Fruit fly (Drosophila melanogaster) whole organism, embryonic: Measurements from ENCODE around the gene PXo.

Experiments used
- Antp ChIP-seq: fragments of 200-800 bp; sonication (Bioruptor generic); optimal IDR thresholded peaks from 3 replicates; lab custom pipeline; 2016; ENCODE audit warnings: missing biosample characterization, missing genetic modification characterization
- Atf3 ChIP-seq: fragments of 200-800 bp; sonication (Bioruptor generic); optimal IDR thresholded peaks from 3 replicates; lab custom pipeline; 2016; ENCODE audit warnings: missing biosample characterization, missing genetic modification characterization
- Blimp-1 ChIP-seq: fragments of 200-800 bp; sonication (Bioruptor generic); optimal IDR thresholded peaks from 3 replicates; lab custom pipeline; 2018; ENCODE audit warnings: missing biosample characterization, missing genetic modification characterization, mild to moderate bottlenecking, moderate library complexity, missing genetic modification reagents
- CG10431 ChIP-seq: fragments of 200-800 bp; sonication (Bioruptor generic); optimal IDR thresholded peaks from 3 replicates; lab custom pipeline; 2018; ENCODE audit warnings: missing biosample characterization, mild to moderate bottlenecking, missing genetic modification characterization
- CG10543 ChIP-seq: fragments of 200-800 bp; sonication (Bioruptor generic); optimal IDR thresholded peaks from 3 replicates; lab custom pipeline; 2017; ENCODE audit warnings: missing biosample characterization, mild to moderate bottlenecking, missing genetic modification characterization, moderate library complexity
- CG11247 ChIP-seq: fragments of 200-800 bp; sonication (Bioruptor generic); IDR thresholded peaks from 2 replicates; pipeline ENCODE4 v1.3.6; 2022; ENCODE audit warnings: missing biosample characterization, missing genetic modification characterization
- CG1233 ChIP-seq: fragments of 200-800 bp; sonication (Bioruptor generic); optimal IDR thresholded peaks from 4 replicates; lab custom pipeline; 2018; ENCODE audit warnings: missing biosample characterization, mild to moderate bottlenecking, missing genetic modification characterization
- CG13287 ChIP-seq: fragments of 200-800 bp; sonication (Bioruptor generic); IDR thresholded peaks from 2 replicates; pipeline ENCODE4 v1.3.6; 2022; ENCODE audit warnings: missing biosample characterization, missing genetic modification characterization; ENCODE audit not compliant: partially characterized antibody
- CG2202 ChIP-seq: fragments of 200-800 bp; sonication (Bioruptor generic); optimal IDR thresholded peaks from 2 replicates; lab custom pipeline; 2018; ENCODE audit warnings: missing biosample characterization, mild to moderate bottlenecking, missing genetic modification characterization
- CG30020 ChIP-seq: fragments of 200-800 bp; optimal IDR thresholded peaks from 2 replicates; lab custom pipeline; 2019; ENCODE audit warnings: missing biosample characterization, mild to moderate bottlenecking, missing genetic modification characterization, moderate library complexity
- CG4707 ChIP-seq: fragments of 200-800 bp; sonication (Bioruptor generic); optimal IDR thresholded peaks from 2 replicates; lab custom pipeline; 2018; ENCODE audit warnings: missing biosample characterization, mild to moderate bottlenecking, missing genetic modification characterization, moderate library complexity
- CG4730 ChIP-seq: fragments of 200-800 bp; sonication (Bioruptor generic); IDR thresholded peaks from 2 replicates; pipeline ENCODE4 v1.3.6; 2022; ENCODE audit warnings: missing biosample characterization, missing genetic modification characterization
- CG4854 ChIP-seq: fragments of 200-800 bp; sonication (Bioruptor generic); optimal IDR thresholded peaks from 2 replicates; lab custom pipeline; 2016; ENCODE audit warnings: missing biosample characterization, missing genetic modification characterization, inconsistent platforms
- CG5180 ChIP-seq: fragments of 200-800 bp; sonication (Bioruptor generic); optimal IDR thresholded peaks from 3 replicates; lab custom pipeline; 2017; ENCODE audit warnings: missing biosample characterization, missing genetic modification characterization, mild to moderate bottlenecking, moderate library complexity, missing genetic modification reagents
- CG6254 ChIP-seq: fragments of 200-800 bp; sonication (Bioruptor generic); optimal IDR thresholded peaks from 3 replicates; lab custom pipeline; 2017; ENCODE audit warnings: mild to moderate bottlenecking, missing biosample characterization, missing genetic modification reagents, missing genetic modification characterization
- CG6854 ChIP-seq: fragments of 200-800 bp; sonication (Bioruptor generic); optimal IDR thresholded peaks from 3 replicates; lab custom pipeline; 2017; ENCODE audit warnings: missing biosample characterization, mild to moderate bottlenecking, missing genetic modification characterization
- CG7372 ChIP-seq: fragments of 200-800 bp; sonication (Bioruptor generic); IDR thresholded peaks from 2 replicates; pipeline ENCODE4 v1.3.6; 2022; ENCODE audit warnings: missing biosample characterization, missing genetic modification characterization
- CG8388 ChIP-seq: fragments of 200-800 bp; sonication (Bioruptor generic); optimal IDR thresholded peaks from 2 replicates; lab custom pipeline; 2019; ENCODE audit warnings: missing biosample characterization, mild to moderate bottlenecking, missing genetic modification characterization, moderate library complexity
- CG8944 ChIP-seq: fragments of 200-800 bp; sonication (Bioruptor generic); optimal IDR thresholded peaks from 3 replicates; lab custom pipeline; 2016; ENCODE audit warnings: missing biosample characterization, missing genetic modification characterization
- CG9727 ChIP-seq: fragments of 200-800 bp; sonication (Bioruptor generic); optimal IDR thresholded peaks from 3 replicates; lab custom pipeline; 2017; ENCODE audit warnings: missing biosample characterization, mild to moderate bottlenecking, missing genetic modification characterization
- CrebB ChIP-seq: fragments of 200-800 bp; sonication (Bioruptor generic); optimal IDR thresholded peaks from 3 replicates; lab custom pipeline; 2018; ENCODE audit warnings: missing biosample characterization, mild to moderate bottlenecking, missing genetic modification characterization
- D19A ChIP-seq: fragments of 200-800 bp; optimal IDR thresholded peaks from 3 replicates; lab custom pipeline; 2019; ENCODE audit warnings: missing biosample characterization, mild to moderate bottlenecking, missing genetic modification characterization, moderate library complexity
- Dip3 ChIP-seq: fragments of 200-800 bp; sonication (Bioruptor generic); optimal IDR thresholded peaks from 3 replicates; lab custom pipeline; 2016; ENCODE audit warnings: missing biosample characterization, missing genetic modification characterization
- E2f1 ChIP-seq: fragments of 200-800 bp; sonication (Bioruptor generic); IDR thresholded peaks from 2 replicates; pipeline ENCODE4 v1.3.6; 2022; ENCODE audit warnings: missing biosample characterization, missing genetic modification characterization
- Eip74EF ChIP-seq, 2 experiments: fragments of 200-800 bp in 1 of 2; fragments of >200 bp in 1 of 2; sonication (Bioruptor generic) in 1 of 2; optimal IDR thresholded peaks; 2 replicates each; lab custom pipeline; 2017 to 2019; ENCODE audit warnings: missing biosample characterization in 2 of 2, missing genetic modification characterization in 2 of 2, mild to moderate bottlenecking in 1 of 2, moderate library complexity in 1 of 2
- Fer1 ChIP-seq: fragments of 200-800 bp; sonication (Bioruptor generic); optimal IDR thresholded peaks from 2 replicates; lab custom pipeline; 2017; ENCODE audit warnings: missing biosample characterization, mild to moderate bottlenecking, missing genetic modification characterization
- H2.0 ChIP-seq: fragments of 200-800 bp; sonication (Bioruptor generic); IDR thresholded peaks from 2 replicates; pipeline ENCODE4 v1.3.6; 2022; ENCODE audit warnings: missing biosample characterization, missing genetic modification characterization
- Lim3 ChIP-seq: fragments of 200-800 bp; sonication (Bioruptor generic); IDR thresholded peaks from 2 replicates; pipeline ENCODE4 v1.3.6; 2022; ENCODE audit warnings: missing biosample characterization, missing genetic modification characterization
- Meics ChIP-seq: fragments of 200-800 bp; sonication (Bioruptor generic); optimal IDR thresholded peaks from 2 replicates; lab custom pipeline; 2017; ENCODE audit warnings: missing biosample characterization, mild to moderate bottlenecking, missing genetic modification characterization
- NC2β ChIP-seq: fragments of 200-800 bp; sonication (Bioruptor generic); optimal IDR thresholded peaks from 2 replicates; lab custom pipeline; 2016; ENCODE audit warnings: missing biosample characterization, missing genetic modification characterization
- Rfx ChIP-seq: fragments of 200-800 bp; sonication (Bioruptor generic); IDR thresholded peaks from 2 replicates; pipeline ENCODE4 v1.3.6; 2022; ENCODE audit warnings: missing biosample characterization, missing genetic modification characterization
- Scr ChIP-seq: fragments of 200-800 bp; sonication (Bioruptor generic); IDR thresholded peaks from 2 replicates; pipeline ENCODE4 v1.3.6; 2022; ENCODE audit warnings: missing biosample characterization, missing genetic modification characterization; ENCODE audit not compliant: partially characterized antibody
- Sox102F ChIP-seq: fragments of 200-800 bp; sonication (Bioruptor generic); optimal IDR thresholded peaks from 2 replicates; lab custom pipeline; 2018; ENCODE audit warnings: missing biosample characterization, mild to moderate bottlenecking, missing genetic modification characterization, moderate library complexity
- ara ChIP-seq: fragments of 200-800 bp; sonication (Bioruptor generic); IDR thresholded peaks from 2 replicates; pipeline ENCODE4 v1.3.6; 2022; ENCODE audit warnings: missing biosample characterization, missing genetic modification characterization
- ato ChIP-seq: fragments of 200-800 bp; sonication (Bioruptor generic); IDR thresholded peaks from 2 replicates; pipeline ENCODE4 v1.3.6; 2022; ENCODE audit warnings: missing biosample characterization, missing genetic modification characterization; ENCODE audit not compliant: partially characterized antibody
- bigmax ChIP-seq: fragments of 200-800 bp; sonication (Bioruptor generic); optimal IDR thresholded peaks from 2 replicates; lab custom pipeline; 2018; ENCODE audit warnings: missing biosample characterization, mild to moderate bottlenecking, missing genetic modification characterization
- chinmo ChIP-seq: fragments of 200-800 bp; sonication (Bioruptor generic); IDR thresholded peaks from 4 replicates; pipeline ENCODE4 v1.3.6; 2022; ENCODE audit warnings: missing biosample characterization, missing genetic modification characterization; ENCODE audit not compliant: partially characterized antibody
- jigr1 ChIP-seq: fragments of 200-800 bp; sonication (Bioruptor generic); IDR thresholded peaks from 3 replicates; pipeline ENCODE4 v1.3.6; 2022; ENCODE audit warnings: missing biosample characterization, missing genetic modification characterization
- klu ChIP-seq: fragments of 200-800 bp; sonication (Bioruptor generic); IDR thresholded peaks from 2 replicates; pipeline ENCODE4 v1.3.6; 2022; ENCODE audit warnings: missing biosample characterization, missing genetic modification characterization
- kni ChIP-seq: fragments of 200-800 bp; sonication (Bioruptor generic); optimal IDR thresholded peaks from 3 replicates; lab custom pipeline; 2017; ENCODE audit warnings: mild to moderate bottlenecking, missing biosample characterization, missing genetic modification reagents, missing genetic modification characterization
- odd ChIP-seq: fragments of 200-800 bp; sonication (Bioruptor generic); optimal IDR thresholded peaks from 2 replicates; lab custom pipeline; 2017; ENCODE audit warnings: missing biosample characterization, mild to moderate bottlenecking, missing genetic modification characterization
- p53 ChIP-seq: fragments of 200-800 bp; sonication (Bioruptor generic); optimal IDR thresholded peaks from 2 replicates; lab custom pipeline; 2016; ENCODE audit warnings: missing biosample characterization, missing genetic modification characterization
- pho ChIP-seq: fragments of 200-800 bp; sonication (Bioruptor generic); optimal IDR thresholded peaks from 2 replicates; lab custom pipeline; 2016; ENCODE audit warnings: missing biosample characterization, missing genetic modification characterization
- phol ChIP-seq: fragments of 200-800 bp; sonication (Bioruptor generic); optimal IDR thresholded peaks from 3 replicates; lab custom pipeline; 2018; ENCODE audit warnings: missing biosample characterization, mild to moderate bottlenecking, missing genetic modification characterization, moderate library complexity
- run ChIP-seq: fragments of 200-800 bp; sonication (Bioruptor generic); optimal IDR thresholded peaks from 3 replicates; lab custom pipeline; 2018; ENCODE audit warnings: missing biosample characterization, mild to moderate bottlenecking, missing genetic modification characterization
- sd ChIP-seq: fragments of 200-800 bp; sonication (Bioruptor generic); optimal IDR thresholded peaks from 3 replicates; lab custom pipeline; 2018; ENCODE audit warnings: missing biosample characterization, mild to moderate bottlenecking, missing genetic modification characterization, moderate library complexity
- sens-2 ChIP-seq: fragments of 200-800 bp; sonication (Bioruptor generic); IDR thresholded peaks from 2 replicates; pipeline ENCODE4 v1.3.6; 2022; ENCODE audit warnings: missing biosample characterization, missing genetic modification characterization
- sob ChIP-seq: fragments of 200-800 bp; sonication (Bioruptor generic); IDR thresholded peaks from 2 replicates; pipeline ENCODE4 v1.3.6; 2022; ENCODE audit warnings: missing biosample characterization, missing genetic modification characterization
- sqz ChIP-seq: fragments of 200-800 bp; sonication (Bioruptor generic); optimal IDR thresholded peaks from 3 replicates; lab custom pipeline; 2018; ENCODE audit warnings: missing biosample characterization, mild to moderate bottlenecking, missing genetic modification characterization
- wdn ChIP-seq: fragments of 200-800 bp; sonication (Bioruptor generic); IDR thresholded peaks from 2 replicates; pipeline ENCODE4 v1.3.6; 2022; ENCODE audit warnings: missing biosample characterization, missing genetic modification characterization

Gene PXo

dm6 chr3L:5947110-5947731, 26.1 kb upstream of the PXo start (continued):
- TF ChIP-seq Scr (GFP tag; lab: Robert Waterston, UW) (no peak), bigmax (GFP tag; lab: Kevin White, UChicago) (no peak), Dip3 (GFP tag; lab: Kevin White, UChicago) (no peak), odd (GFP tag; lab: Kevin White, UChicago) (peak; percentile 42), CG4854 (GFP tag; lab: Kevin White, UChicago) (no peak), D19A (tag; lab: Kevin White, UChicago) (peak; percentile 91), CG13287 (no peak), CG4730 (GFP tag; lab: Robert Waterston, UW) (no peak), CrebB (no peak), klu (GFP tag; lab: Robert Waterston, UW) (no peak), NC2β (GFP tag; lab: Kevin White, UChicago) (no peak), sqz (GFP tag; lab: Kevin White, UChicago) (peak; percentile 3), Lim3 (GFP tag; lab: Robert Waterston, UW) (no peak), CG11247 (GFP tag; lab: Robert Waterston, UW) (no peak), sens-2 (GFP tag; lab: Robert Waterston, UW) (no peak), CG6854 (no peak), H2.0 (GFP tag; lab: Robert Waterston, UW) (no peak), run (no peak), kni (peak; percentile 85), CG6254 (no peak), CG2202 (tag; lab: Kevin White, UChicago) (peak; percentile 34), E2f1 (no peak), sob (GFP tag; lab: Robert Waterston, UW) (no peak), Rfx (GFP tag; lab: Robert Waterston, UW) (no peak), CG10543 (no peak), Sox102F (GFP tag; lab: Kevin White, UChicago) (no peak), CG4707 (no peak), CG10431 (GFP tag; lab: Kevin White, UChicago) (no peak), Blimp-1 (GFP tag; lab: Kevin White, UChicago) (no peak), Atf3 (no peak), CG5180 (GFP tag; lab: Kevin White, UChicago) (no peak), Eip74EF (GFP tag; optimal IDR thresholded peaks at IDR 0.05; lab: Kevin White, UChicago) (no peak), CG1233 (GFP tag; lab: Kevin White, UChicago) (no peak), CG8944 (GFP tag; lab: Kevin White, UChicago) (no peak), CG7372 (GFP tag; lab: Robert Waterston, UW) (no peak), pho (GFP tag; lab: Kevin White, UChicago) (no peak), ato (no peak), CG8388 (GFP tag; lab: Kevin White, UChicago) (no peak), chinmo (GFP tag; lab: Robert Waterston, UW) (no peak), CG9727 (GFP tag; lab: Kevin White, UChicago) (no peak), jigr1 (GFP tag; lab: Robert Waterston, UW) (no peak), Meics (GFP tag; lab: Kevin White, UChicago) (no peak), CG30020 (tag; lab: Kevin White, UChicago) (no peak), Antp (GFP tag; lab: Kevin White, UChicago) (no peak), wdn (no peak), ara (GFP tag; lab: Robert Waterston, UW) (no peak), Fer1 (GFP tag; lab: Kevin White, UChicago) (no peak), sd (peak; percentile 57), phol (tag; lab: Kevin White, UChicago) (no peak), p53 (GFP tag; lab: Kevin White, UChicago) (no peak)
